Worm (Caenorhabditis elegans): ENCODE data around the gene elo-5.

elo-5 gene

DNA sequence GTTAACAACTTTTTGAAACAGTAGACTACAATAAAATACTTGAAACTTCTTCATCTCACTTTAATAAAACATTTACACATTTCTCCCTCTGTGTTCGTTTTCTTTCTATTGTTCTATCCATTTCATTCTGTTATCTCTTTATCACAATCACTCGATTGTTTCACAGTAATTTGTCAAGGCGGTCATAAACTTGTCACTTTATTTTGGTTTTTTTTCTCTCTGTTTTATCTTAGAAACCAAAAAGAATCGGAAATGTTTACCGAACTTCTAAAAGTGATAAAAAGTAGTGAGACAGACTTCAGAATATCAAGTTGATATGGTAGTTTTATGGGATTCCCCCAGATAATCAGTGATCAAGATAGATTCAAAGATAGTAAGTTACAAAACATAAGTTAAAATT is 37.7 kb downstream of the elo-5 start, which contains the start of gene Y4C6B.2:
Gene Y4C6B.2 (plus strand): TSS at position 320 of the 400 bp plus-strand sequence.
- no peak for TF ChIP-seq unc-62 (GFP tag; optimal IDR thresholded peaks at IDR 0.05)

DNA sequence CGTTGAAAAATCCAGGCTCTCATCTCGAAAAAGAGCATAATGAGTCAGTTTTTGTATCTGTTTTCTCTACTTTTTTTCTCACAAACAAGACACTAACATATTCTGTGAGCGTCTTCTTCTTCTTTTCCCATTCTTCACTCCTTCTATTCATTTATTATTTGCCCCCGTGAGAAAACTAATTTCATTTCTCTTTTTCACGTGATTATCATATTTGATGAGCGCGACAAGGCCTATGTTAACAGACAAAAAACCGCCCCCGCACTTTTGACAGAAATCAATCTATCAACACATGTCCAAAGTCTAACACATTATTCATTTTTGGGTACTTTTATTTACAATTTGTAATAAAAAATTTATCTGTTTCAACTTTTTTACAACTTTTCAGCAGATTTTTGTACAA is 39.3 kb downstream of the elo-5 start:
- no peak for TF ChIP-seq unc-62 (GFP tag; optimal IDR thresholded peaks at IDR 0.05)

DNA sequence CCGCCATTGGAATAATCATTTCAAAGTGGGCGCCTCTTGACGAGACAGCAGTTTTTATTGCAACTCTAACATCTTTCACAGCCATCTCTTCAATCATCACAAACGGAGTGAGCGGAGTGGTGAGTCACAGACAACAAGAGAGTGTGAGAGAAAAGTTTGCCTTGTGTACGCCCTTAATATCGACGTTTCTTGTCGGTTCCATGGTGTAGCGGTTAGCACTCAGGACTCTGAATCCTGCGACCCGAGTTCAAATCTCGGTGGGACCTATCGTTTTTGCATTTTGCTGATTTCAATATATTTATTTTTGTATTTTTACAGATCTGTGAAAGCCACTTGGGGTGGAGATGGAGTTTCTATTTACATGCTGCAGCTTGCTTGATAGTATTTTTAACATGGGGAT is 42.4 kb downstream of the elo-5 start:
- TF ChIP-seq unc-62 (GFP tag; optimal IDR thresholded peaks at IDR 0.05) = no peak

DNA sequence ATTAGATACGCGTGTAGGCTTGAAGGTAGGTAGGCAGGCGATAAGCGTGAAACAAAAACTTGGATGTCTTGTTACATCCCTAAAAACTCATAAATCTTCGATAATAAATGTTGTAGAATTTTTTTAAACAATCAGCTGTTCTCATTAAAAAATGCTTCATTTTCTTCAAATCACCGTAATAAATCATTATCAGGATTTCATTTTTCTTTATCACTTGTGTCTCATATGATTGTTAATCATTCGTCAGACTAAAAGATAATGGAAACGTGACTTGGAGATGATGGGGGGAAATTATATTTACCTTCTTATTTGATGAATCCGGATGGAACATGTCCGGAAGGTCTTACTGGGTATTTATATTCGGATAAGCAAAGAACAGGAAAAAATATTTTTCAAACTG is 43.4 kb downstream of the elo-5 start:
- TF ChIP-seq unc-62 (GFP tag; optimal IDR thresholded peaks at IDR 0.05) = no peak

DNA sequence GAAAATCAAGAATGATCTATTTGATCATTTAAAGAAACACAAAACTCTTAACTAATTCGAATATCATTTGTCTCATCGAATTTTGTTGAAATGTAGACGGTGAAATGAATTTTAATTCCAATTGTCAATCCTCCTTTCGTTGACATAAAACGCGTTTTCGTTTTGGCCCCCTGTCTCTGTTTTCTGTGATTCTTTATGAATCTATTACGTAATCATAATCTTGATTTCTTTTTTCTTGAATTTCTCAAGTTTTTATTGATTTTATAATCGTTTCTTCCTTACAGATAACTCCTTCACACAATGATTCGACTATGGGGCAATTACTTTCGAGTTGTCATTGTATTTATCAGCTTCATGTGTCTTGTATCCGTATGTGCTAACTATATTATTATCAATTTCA is 44.7 kb downstream of the elo-5 start, which contains the start of gene Y4C6B.3:
Gene Y4C6B.3 (plus strand): TSS at position 301 of the 400 bp plus-strand sequence.
- no peak for TF ChIP-seq unc-62 (GFP tag; optimal IDR thresholded peaks at IDR 0.05)

DNA sequence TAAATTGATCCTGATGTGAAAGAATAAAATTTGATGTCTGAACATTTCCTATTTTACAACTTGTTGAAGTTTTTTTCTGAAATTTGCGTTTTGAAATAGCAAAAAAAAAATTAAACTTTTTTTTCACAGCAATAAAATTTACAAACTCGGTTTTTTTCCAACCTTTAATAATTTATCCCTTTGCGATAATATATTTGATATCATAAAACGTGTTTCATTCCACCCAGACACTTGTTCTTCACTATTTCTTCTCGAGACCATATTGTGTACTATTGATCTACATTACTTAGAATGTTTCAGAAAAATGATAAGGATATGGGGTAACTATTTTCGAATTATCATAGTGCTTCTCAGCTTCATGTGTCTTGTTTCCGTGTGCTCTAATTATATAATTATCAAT is 50.8 kb downstream of the elo-5 start, which contains the start of gene Y4C6B.4:
Gene Y4C6B.4 (plus strand): TSS at position 301 of the 400 bp plus-strand sequence.
- no peak for TF ChIP-seq unc-62 (GFP tag; optimal IDR thresholded peaks at IDR 0.05)
